Worm (Caenorhabditis elegans) whole organism, mixed stage, embryonic: ENCODE results near the gene mab-23.

Experiments used
- bed-3 ChIP-seq: fragments of 200-800 bp; sonication (Bioruptor generic); optimal IDR thresholded peaks from 3 replicates; lab custom pipeline; 2018; ENCODE audit warnings: mild to moderate bottlenecking, missing genetic modification characterization, moderate library complexity, missing compliant biosample characterization
- blmp-1 ChIP-seq: fragments of 150-350 bp; optimal IDR thresholded peaks from 2 replicates; lab custom pipeline; 2014; ENCODE audit warnings: missing biosample characterization, missing genetic modification characterization
- elt-3 ChIP-seq: fragments of 150-350 bp; optimal IDR thresholded peaks from 2 replicates; lab custom pipeline; 2014; ENCODE audit warnings: missing biosample characterization, missing genetic modification characterization
- ham-2 ChIP-seq: fragments of 200-800 bp; sonication (Bioruptor generic); optimal IDR thresholded peaks from 2 replicates; lab custom pipeline; 2018; ENCODE audit warnings: mild to moderate bottlenecking, missing genetic modification characterization, missing compliant biosample characterization
- lin-32 ChIP-seq: fragments of 200-800 bp; sonication (Bioruptor generic); optimal IDR thresholded peaks from 2 replicates; lab custom pipeline; 2018; ENCODE audit warnings: mild to moderate bottlenecking, missing genetic modification characterization, missing compliant biosample characterization
- lsy-2 ChIP-seq: fragments of 150-350 bp; optimal IDR thresholded peaks from 2 replicates; lab custom pipeline; 2014; ENCODE audit warnings: missing biosample characterization, missing genetic modification characterization
- mep-1 ChIP-seq: fragments of 150-350 bp; optimal IDR thresholded peaks from 2 replicates; lab custom pipeline; 2017; ENCODE audit warnings: missing biosample characterization, missing genetic modification reagents, missing genetic modification characterization, inconsistent platforms
- nhr-12 ChIP-seq: fragments of 150-350 bp; optimal IDR thresholded peaks from 2 replicates; lab custom pipeline; 2014; ENCODE audit warnings: missing biosample characterization, missing genetic modification characterization
- nhr-76 ChIP-seq: sonication (generic microtip); optimal IDR thresholded peaks from 2 replicates; lab custom pipeline; 2017; ENCODE audit warnings: missing biosample characterization, missing genetic modification characterization
- pha-4 ChIP-seq: fragments of 150-350 bp; optimal IDR thresholded peaks from 2 replicates; lab custom pipeline; 2018; ENCODE audit warnings: missing biosample characterization, missing genetic modification reagents, missing genetic modification characterization
- sem-2 ChIP-seq: fragments of 200-800 bp; sonication (Bioruptor generic); optimal IDR thresholded peaks from 2 replicates; lab custom pipeline; 2018; ENCODE audit warnings: mild to moderate bottlenecking, missing genetic modification characterization, missing compliant biosample characterization
- snpc-4 ChIP-seq: fragments of 150-350 bp; optimal IDR thresholded peaks from 2 replicates; lab custom pipeline; 2014; ENCODE audit warnings: missing biosample characterization, missing genetic modification characterization
- ztf-11 ChIP-seq: fragments of 150-350 bp; optimal IDR thresholded peaks from 2 replicates; lab custom pipeline; 2014; ENCODE audit warnings: missing biosample characterization, missing genetic modification characterization

DNA sequence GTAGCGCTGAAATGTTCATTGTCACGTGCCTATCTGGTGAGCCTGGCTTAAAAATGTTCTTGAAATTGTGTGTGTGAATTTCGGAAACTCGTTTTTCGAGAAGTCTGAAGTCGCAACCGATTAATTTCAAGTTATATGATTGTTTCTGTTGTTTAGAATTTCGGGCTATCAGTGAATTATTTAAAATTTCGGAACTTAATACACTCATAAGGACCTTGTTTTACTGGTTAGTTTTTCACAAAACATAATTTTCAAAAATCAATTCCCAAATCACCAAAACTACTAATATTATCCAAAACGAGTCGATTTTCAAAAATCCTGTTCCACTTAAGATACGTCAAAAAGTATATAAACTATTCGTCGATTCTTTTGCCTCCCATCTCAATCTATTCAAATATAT lies 2.4 kb upstream of the mab-23 start:
- no peak for TF ChIP-seq blmp-1 (tag; lab: Kevin White, UChicago)
- no peak for TF ChIP-seq nhr-76 (tag; lab: Kevin White, UChicago)
- TF ChIP-seq sem-2 (GFP tag; lab: Kevin White, UChicago): no peak
- TF ChIP-seq bed-3 (GFP tag; lab: Kevin White, UChicago): no peak
- no peak for TF ChIP-seq lsy-2 (tag; lab: Kevin White, UChicago)
- no peak for TF ChIP-seq ztf-11 (tag; lab: Kevin White, UChicago)
- TF ChIP-seq pha-4 (tag; lab: Kevin White, UChicago): no peak
- no peak for TF ChIP-seq lin-32 (GFP tag; lab: Kevin White, UChicago)
- TF ChIP-seq snpc-4 (tag; lab: Kevin White, UChicago): no peak
- TF ChIP-seq elt-3 (tag; lab: Kevin White, UChicago): no peak
- no peak for TF ChIP-seq ham-2 (GFP tag; lab: Kevin White, UChicago)
- TF ChIP-seq mep-1 (tag; lab: Kevin White, UChicago): no peak
- no peak for TF ChIP-seq nhr-12
